Fruit fly (Drosophila melanogaster): ENCODE measurements around the gene promL.

Gene promL

dm6 chr3L:3127544-3127943 is at the start of gene promL (continued):
- TF ChIP-seq CG12659 (GFP tag; optimal IDR thresholded peaks at IDR 0.05) (peak; percentile 88), phol (tag; optimal IDR thresholded peaks at IDR 0.05) (peak; percentile 67), luna (GFP tag; optimal IDR thresholded peaks at IDR 0.05) (peak; percentile 15), trem (tag; optimal IDR thresholded peaks at IDR 0.05) (peak; percentile 79), en (GFP tag; optimal IDR thresholded peaks at IDR 0.05) (peak; percentile 7), sc (optimal IDR thresholded peaks at IDR 0.05) (no peak), sc (GFP tag; optimal IDR thresholded peaks at IDR 0.05) (no peak), shn (GFP tag; optimal IDR thresholded peaks at IDR 0.05) (peak; percentile 8), dmrt11E (tag; optimal IDR thresholded peaks at IDR 0.05) (peak; percentile 40), Aef1 (GFP tag; IDR thresholded peaks at IDR 0.05) (no peak), dan (GFP tag; IDR thresholded peaks at IDR 0.05) (no peak), Fer1 (GFP tag; optimal IDR thresholded peaks at IDR 0.05) (peak; percentile 80), chm (GFP tag; IDR thresholded peaks at IDR 0.05) (no peak; the same call in 1 of the 2 replicates), CG11696 (GFP tag; IDR thresholded peaks at IDR 0.05) (no peak), CG2129 (GFP tag; IDR thresholded peaks at IDR 0.05; ENCODE audit: partially characterized antibody) (no peak), Mrtf (GFP tag; IDR thresholded peaks at IDR 0.05) (no peak), CG7928 (GFP tag; optimal IDR thresholded peaks at IDR 0.05) (peak; percentile 95), CG3847 (GFP tag; IDR thresholded peaks at IDR 0.05) (0 out of 2 replicates have a peak, but pooled peaks have one; percentile 28), CG17612 (GFP tag; IDR thresholded peaks at IDR 0.05) (no peak), Bdp1 (GFP tag; optimal IDR thresholded peaks at IDR 0.05) (peak; percentile 57), CG14965 (GFP tag; optimal IDR thresholded peaks at IDR 0.05; ENCODE audit: borderline replicate concordance) (peak; percentile 3), gcm (GFP tag; optimal IDR thresholded peaks at IDR 0.05) (peak; percentile 67), prd (optimal IDR thresholded peaks at IDR 0.05) (no peak), prd (GFP tag; IDR thresholded peaks at IDR 0.05) (no peak), Opbp (GFP tag; IDR thresholded peaks at IDR 0.05; ENCODE audit: partially characterized antibody) (peak; percentile 61; the same call in 2 of the 3 replicates), fd96Cb (tag; optimal IDR thresholded peaks at IDR 0.05) (no peak), CG12155 (GFP tag; optimal IDR thresholded peaks at IDR 0.05) (no peak), CG10209 (GFP tag; optimal IDR thresholded peaks at IDR 0.05) (peak; percentile 44), Hr3 (GFP tag; optimal IDR thresholded peaks at IDR 0.05) (no peak), CG17186 (GFP tag; optimal IDR thresholded peaks at IDR 0.05) (peak; percentile 77), dati (GFP tag; IDR thresholded peaks at IDR 0.05) (no peak), odd (GFP tag; optimal IDR thresholded peaks at IDR 0.05) (peak; percentile 19), CG11093 (GFP tag; IDR thresholded peaks at IDR 0.05) (no peak), CG16813 (GFP tag; IDR thresholded peaks at IDR 0.05; ENCODE audit: partially characterized antibody) (no peak), pan (optimal IDR thresholded peaks at IDR 0.05) (no peak), pan (GFP tag; optimal IDR thresholded peaks at IDR 0.05 in 1 of 2, IDR thresholded peaks at IDR 0.05 in 1 of 2) (peak in 1 of 2 experiments; percentile 30), gcm2 (GFP tag; optimal IDR thresholded peaks at IDR 0.05) (no peak), hb (GFP tag; IDR thresholded peaks at IDR 0.05; ENCODE audit: partially characterized antibody) (no peak), toy (GFP tag; IDR thresholded peaks at IDR 0.05) (no peak), YL-1 (GFP tag; optimal IDR thresholded peaks at IDR 0.05) (peak; percentile 90), ro (GFP tag; IDR thresholded peaks at IDR 0.05) (no peak), maf-S (GFP tag; optimal IDR thresholded peaks at IDR 0.05) (peak; percentile 40), hbn (GFP tag; IDR thresholded peaks at IDR 0.05; ENCODE audit: partially characterized antibody) (0 out of 2 replicates have a peak, but pooled peaks have one; percentile 24), Oli (tag; optimal IDR thresholded peaks at IDR 0.05) (peak; percentile 15), GATAe (GFP tag; conservative IDR thresholded peaks at IDR 0.05) (no peak), CG11085 (GFP tag; IDR thresholded peaks at IDR 0.05) (no peak), NC2β (GFP tag; optimal IDR thresholded peaks at IDR 0.05) (peak; percentile 83), CG42726 (GFP tag; IDR thresholded peaks at IDR 0.05; ENCODE audit: partially characterized antibody) (peak; percentile 48; the same call in 1 of the 2 replicates), tin (GFP tag; optimal IDR thresholded peaks at IDR 0.05) (peak; percentile 9), br (optimal IDR thresholded peaks at IDR 0.05) (no peak), Mes4 (GFP tag; optimal IDR thresholded peaks at IDR 0.05) (peak; percentile 67), bigmax (GFP tag; optimal IDR thresholded peaks at IDR 0.05) (peak; percentile 2)
